Worm (Caenorhabditis elegans) whole organism, L1 larva: Measurements from ENCODE around the gene slo-2.

Experiments
- C16A3.4 ChIP-seq: fragments of 150-350 bp; optimal IDR thresholded peaks from 2 replicates; lab custom pipeline; 2014; ENCODE audit warnings: missing biosample characterization, missing genetic modification characterization
- ama-1 ChIP-seq: fragments of 150-350 bp; optimal IDR thresholded peaks from 2 replicates; lab custom pipeline; 2014
- ces-1 ChIP-seq: fragments of 150-350 bp; optimal IDR thresholded peaks from 2 replicates; lab custom pipeline; 2014; ENCODE audit warnings: missing biosample characterization, missing genetic modification reagents, missing genetic modification characterization
- dpl-1 ChIP-seq, 3 experiments: fragments of 150-350 bp in 2 of 3; sonication (generic microtip) in 1 of 3; optimal IDR thresholded peaks; 2 replicates each; lab custom pipeline; 2014 to 2017; ENCODE audit warnings: missing biosample characterization in 3 of 3, missing genetic modification characterization in 3 of 3, missing genetic modification reagents in 3 of 3
- fos-1 ChIP-seq: fragments of 150-350 bp; optimal IDR thresholded peaks from 2 replicates; lab custom pipeline; 2014; ENCODE audit warnings: missing biosample characterization, missing genetic modification characterization
- lin-15B ChIP-seq: fragments of 150-350 bp; sonication (generic microtip); optimal IDR thresholded peaks from 3 replicates; lab custom pipeline; 2014; ENCODE audit warnings: missing biosample characterization, missing genetic modification characterization
- lin-39 ChIP-seq: fragments of 150-350 bp; optimal IDR thresholded peaks from 2 replicates; lab custom pipeline; 2014; ENCODE audit warnings: missing biosample characterization, missing genetic modification reagents, missing genetic modification characterization
- lsy-2 ChIP-seq, 2 experiments: fragments of 150-350 bp; optimal IDR thresholded peaks; 2 replicates each; lab custom pipeline; 2014; ENCODE audit warnings: missing biosample characterization in 2 of 2, missing genetic modification characterization in 2 of 2
- nhr-11 ChIP-seq: fragments of 150-350 bp; optimal IDR thresholded peaks from 2 replicates; lab custom pipeline; 2014; ENCODE audit warnings: missing biosample characterization, missing genetic modification characterization
- nhr-28 ChIP-seq: fragments of 150-350 bp; optimal IDR thresholded peaks from 2 replicates; lab custom pipeline; 2014; ENCODE audit warnings: missing biosample characterization, missing genetic modification characterization
- pax-3 ChIP-seq: fragments of 200-800 bp; sonication (Bioruptor generic); optimal IDR thresholded peaks from 2 replicates; lab custom pipeline; 2018; ENCODE audit warnings: mild to moderate bottlenecking, missing genetic modification characterization, moderate library complexity, missing compliant biosample characterization
- sox-4 ChIP-seq: sonication (generic microtip); optimal IDR thresholded peaks from 2 replicates; lab custom pipeline; 2016; ENCODE audit warnings: missing genetic modification characterization, missing compliant biosample characterization
- unc-130 ChIP-seq: fragments of 150-350 bp; optimal IDR thresholded peaks from 2 replicates; lab custom pipeline; 2017; ENCODE audit warnings: missing biosample characterization, missing genetic modification characterization, inconsistent platforms
- zag-1 ChIP-seq: fragments of 150-350 bp; optimal IDR thresholded peaks from 2 replicates; lab custom pipeline; 2014; ENCODE audit warnings: missing biosample characterization, missing genetic modification characterization

DNA sequence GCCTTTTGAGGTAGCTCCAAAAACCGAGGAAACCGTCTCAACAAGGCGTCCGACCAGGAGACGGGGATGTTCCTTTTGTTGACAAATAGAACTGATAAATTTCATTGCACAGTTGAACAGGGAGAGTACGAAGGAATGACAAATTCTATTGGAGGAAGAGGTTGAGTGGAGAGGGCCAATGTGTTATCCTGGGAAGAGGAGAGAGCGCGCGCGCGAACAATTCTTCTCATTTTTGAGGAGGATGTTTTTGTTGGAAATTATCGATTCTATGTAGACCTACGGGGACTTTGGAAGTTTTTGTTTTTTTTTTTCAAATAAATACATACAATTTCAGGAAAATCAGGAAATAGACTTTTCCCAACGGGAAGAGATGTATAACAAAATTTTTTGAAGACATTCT, 32.0 kb upstream of the slo-2 start:
- TF ChIP-seq sox-4 (no peak), nhr-11 (tag; lab: Kevin White, UChicago) (no peak), zag-1 (no peak), dpl-1 (GFP tag; optimal IDR thresholded peaks at IDR 0.05; lab: Kevin White, UChicago) (no peak), C16A3.4 (tag; lab: Kevin White, UChicago) (no peak), lsy-2 (tag; optimal IDR thresholded peaks at IDR 0.05; lab: Kevin White, UChicago) (no peak), unc-130 (tag; lab: Kevin White, UChicago) (no peak), ama-1 (no peak), ces-1 (no peak), lin-15B (tag; lab: Kevin White, UChicago) (no peak), lin-39 (tag; lab: Kevin White, UChicago) (no peak), fos-1 (tag; lab: Kevin White, UChicago) (no peak), pax-3 (tag; lab: Kevin White, UChicago) (no peak), nhr-28 (tag; lab: Kevin White, UChicago) (no peak)
